Worm (Caenorhabditis elegans) whole organism, early embryonic: Measurements from ENCODE around the gene atg-10.

Experiments
- B0310.2 ChIP-seq: sonication (generic microtip); optimal IDR thresholded peaks from 2 replicates; lab custom pipeline; 2016; ENCODE audit warnings: mild to moderate bottlenecking, missing genetic modification characterization, missing compliant biosample characterization
- F13C5.2 ChIP-seq: sonication (generic microtip); optimal IDR thresholded peaks from 2 replicates; lab custom pipeline; 2017; ENCODE audit warnings: mild to moderate bottlenecking, missing genetic modification characterization, inconsistent platforms, missing compliant biosample characterization
- aly-1 ChIP-seq: sonication (generic microtip); optimal IDR thresholded peaks from 2 replicates; lab custom pipeline; 2016; ENCODE audit warnings: missing genetic modification characterization, missing compliant biosample characterization
- ama-1 ChIP-seq: fragments of 150-350 bp; optimal IDR thresholded peaks from 2 replicates; lab custom pipeline; 2014
- ceh-13 ChIP-seq: fragments of 200-800 bp; sonication (Bioruptor generic); optimal IDR thresholded peaks from 2 replicates; lab custom pipeline; 2018; ENCODE audit warnings: mild to moderate bottlenecking, missing genetic modification characterization, missing compliant biosample characterization
- ceh-36 ChIP-seq: sonication (generic microtip); optimal IDR thresholded peaks from 2 replicates; lab custom pipeline; 2016; ENCODE audit warnings: missing genetic modification characterization, inconsistent platforms, missing compliant biosample characterization
- ets-7 ChIP-seq: sonication (generic microtip); optimal IDR thresholded peaks from 2 replicates; lab custom pipeline; 2016; ENCODE audit warnings: missing genotype, missing genetic modification characterization, missing compliant biosample characterization
- flt-1 ChIP-seq: fragments of 200-800 bp; sonication (Bioruptor generic); IDR thresholded peaks from 2 replicates; pipeline ENCODE4 v1.3.6; 2022; ENCODE audit warnings: missing genetic modification characterization, missing compliant biosample characterization
- hmbx-1 ChIP-seq: sonication (generic microtip); optimal IDR thresholded peaks from 2 replicates; lab custom pipeline; 2016; ENCODE audit warnings: mild to moderate bottlenecking, missing genetic modification characterization, missing compliant biosample characterization
- hmg-4 ChIP-seq: fragments of 200-800 bp; sonication (Bioruptor generic); optimal IDR thresholded peaks from 2 replicates; lab custom pipeline; 2018; ENCODE audit warnings: mild to moderate bottlenecking, missing genetic modification characterization, missing compliant biosample characterization
- hnd-1 ChIP-seq: sonication (generic microtip); optimal IDR thresholded peaks from 2 replicates; lab custom pipeline; 2016; ENCODE audit warnings: missing genetic modification characterization, missing compliant biosample characterization
- pes-1 ChIP-seq: fragments of 200-800 bp; sonication (Bioruptor generic); IDR thresholded peaks from 2 replicates; pipeline ENCODE4 v1.3.6; 2022; ENCODE audit warnings: missing genetic modification reagents, missing genetic modification characterization, missing compliant biosample characterization
- scrt-1 ChIP-seq: fragments of 200-800 bp; sonication (Bioruptor generic); IDR thresholded peaks from 2 replicates; pipeline ENCODE4 v1.3.6; 2022; ENCODE audit warnings: missing genetic modification characterization, missing compliant biosample characterization
- sea-1 ChIP-seq: fragments of 200-800 bp; sonication (Bioruptor generic); conservative IDR thresholded peaks from 2 replicates; pipeline ENCODE4 v1.3.6; 2022; ENCODE audit warnings: missing genetic modification characterization, missing compliant biosample characterization
- tbx-11 ChIP-seq: fragments of 200-800 bp; sonication (Bioruptor generic); IDR thresholded peaks from 2 replicates; pipeline ENCODE4 v1.3.6; 2022; ENCODE audit warnings: missing genetic modification characterization, missing compliant biosample characterization
- tbx-37 ChIP-seq: fragments of 200-800 bp; sonication (Bioruptor generic); conservative IDR thresholded peaks from 2 replicates; pipeline ENCODE4 v1.3.6; 2022; ENCODE audit warnings: missing genetic modification reagents, missing genetic modification characterization, missing compliant biosample characterization
- tra-4 ChIP-seq: sonication (generic microtip); optimal IDR thresholded peaks from 2 replicates; lab custom pipeline; 2017; ENCODE audit warnings: missing genetic modification characterization, missing compliant biosample characterization

The atg-10 gene

ce11 chrII:8658835-8659234 lies at the start of gene atg-10:
TSS of gene atg-10 (plus strand) at chrII:8659135.
- TF ChIP-seq scrt-1, result no peak
- TF ChIP-seq hmg-4 (GFP tag; lab: Kevin White, UChicago), result no peak
- no peak for TF ChIP-seq F13C5.2 (tag; lab: Kevin White, UChicago)
- TF ChIP-seq pes-1, result no peak
- TF ChIP-seq ceh-36 (tag; lab: Kevin White, UChicago), result no peak
- no peak for TF ChIP-seq sea-1
- no peak for TF ChIP-seq hnd-1 (tag; lab: Kevin White, UChicago)
- no peak for TF ChIP-seq ceh-13
- TF ChIP-seq B0310.2 (tag; lab: Kevin White, UChicago), result no peak
- no peak for TF ChIP-seq tbx-37
- no peak for TF ChIP-seq flt-1
- no peak for TF ChIP-seq ama-1
- TF ChIP-seq tra-4 (tag; lab: Kevin White, UChicago), result no peak
- TF ChIP-seq hmbx-1, result no peak
- TF ChIP-seq ets-7, result no peak
- no peak for TF ChIP-seq aly-1 (tag; lab: Kevin White, UChicago)
- TF ChIP-seq tbx-11 (GFP tag; lab: Robert Waterston, UW), result no peak

ce11 chrII:8610085-8610484 lies 48.9 kb upstream of the atg-10 start, which contains the start of gene F28C6.9:
TSS of gene F28C6.9 (minus strand) at chrII:8610185.
- TF ChIP-seq ceh-36 (tag; lab: Kevin White, UChicago), result no peak
- TF ChIP-seq B0310.2 (tag; lab: Kevin White, UChicago), result no peak
- no peak for TF ChIP-seq pes-1
- no peak for TF ChIP-seq ets-7
- TF ChIP-seq ceh-13, result no peak
- TF ChIP-seq hmbx-1, result no peak
- no peak for TF ChIP-seq tbx-11 (GFP tag; lab: Robert Waterston, UW)
- no peak for TF ChIP-seq F13C5.2 (tag; lab: Kevin White, UChicago)
- TF ChIP-seq ama-1, result no peak
- TF ChIP-seq flt-1, result no peak

ce11 chrII:8610585-8610984 lies 48.4 kb upstream of the atg-10 start:
- TF ChIP-seq ceh-13, result no peak
- no peak for TF ChIP-seq tbx-37
- no peak for TF ChIP-seq sea-1
- TF ChIP-seq tra-4 (tag; lab: Kevin White, UChicago), result no peak
- no peak for TF ChIP-seq ceh-36 (tag; lab: Kevin White, UChicago)
- TF ChIP-seq hmbx-1, result no peak
- no peak for TF ChIP-seq F13C5.2 (tag; lab: Kevin White, UChicago)
- no peak for TF ChIP-seq flt-1
- TF ChIP-seq ets-7, result no peak
- no peak for TF ChIP-seq hmg-4 (GFP tag; lab: Kevin White, UChicago)

ce11 chrII:8611330-8611729 lies 47.6 kb upstream of the atg-10 start:
- no peak for TF ChIP-seq tra-4 (tag; lab: Kevin White, UChicago)
- no peak for TF ChIP-seq pes-1
- no peak for TF ChIP-seq hmg-4 (GFP tag; lab: Kevin White, UChicago)
- no peak for TF ChIP-seq aly-1 (tag; lab: Kevin White, UChicago)
- TF ChIP-seq hnd-1 (tag; lab: Kevin White, UChicago), result no peak
- no peak for TF ChIP-seq ama-1
- no peak for TF ChIP-seq scrt-1
- TF ChIP-seq ceh-13, result no peak
- TF ChIP-seq sea-1, result no peak
- TF ChIP-seq B0310.2 (tag; lab: Kevin White, UChicago), result no peak
- no peak for TF ChIP-seq hmbx-1
- TF ChIP-seq tbx-11 (GFP tag; lab: Robert Waterston, UW), result no peak
- TF ChIP-seq ceh-36 (tag; lab: Kevin White, UChicago), result no peak
- TF ChIP-seq tbx-37, result no peak
- no peak for TF ChIP-seq ets-7
- no peak for TF ChIP-seq F13C5.2 (tag; lab: Kevin White, UChicago)

ce11 chrII:8612470-8612869 lies 46.5 kb upstream of the atg-10 start, which contains the start of gene T22C8.1:
TSS of gene T22C8.1 (plus strand) at chrII:8612770.
- TF ChIP-seq ets-7 (no peak), ceh-36 (tag; lab: Kevin White, UChicago) (no peak), ceh-13 (no peak), scrt-1 (no peak), F13C5.2 (tag; lab: Kevin White, UChicago) (no peak)

ce11 chrII:8616155-8616554 lies 42.8 kb upstream of the atg-10 start:
- TF ChIP-seq tbx-37 (no peak), tra-4 (tag; lab: Kevin White, UChicago) (no peak), tbx-11 (GFP tag; lab: Robert Waterston, UW) (no peak), scrt-1 (no peak), hnd-1 (tag; lab: Kevin White, UChicago) (no peak), pes-1 (no peak), ceh-13 (no peak)

- no peak for TF ChIP-seq ama-1
These were observed 41.4 kb upstream of the atg-10 start, which contains the start of gene chhy-1 for ce11 chrII:8617516-8617915. TSS of gene chhy-1 (minus strand) at chrII:8617616.

ce11 chrII:8621883-8622282 lies 37.1 kb upstream of the atg-10 start, which contains the start of gene T22C8.3:
TSS of gene T22C8.3 (minus strand) at chrII:8621983.
- TF ChIP-seq tra-4 (tag; lab: Kevin White, UChicago) (no peak), scrt-1 (no peak), ama-1 (no peak), B0310.2 (tag; lab: Kevin White, UChicago) (no peak), hmg-4 (GFP tag; lab: Kevin White, UChicago) (no peak), ets-7 (no peak), flt-1 (no peak), aly-1 (tag; lab: Kevin White, UChicago) (no peak), ceh-13 (no peak), hmbx-1 (no peak), ceh-36 (tag; lab: Kevin White, UChicago) (no peak), hnd-1 (tag; lab: Kevin White, UChicago) (no peak), tbx-37 (no peak), sea-1 (no peak), pes-1 (no peak), F13C5.2 (tag; lab: Kevin White, UChicago) (no peak), tbx-11 (GFP tag; lab: Robert Waterston, UW) (no peak)

ce11 chrII:8623396-8623795 lies 35.5 kb upstream of the atg-10 start, which contains the start of gene T22C8.4:
TSS of gene T22C8.4 (minus strand) at chrII:8623496.
- TF ChIP-seq ceh-36 (tag; lab: Kevin White, UChicago) (no peak), pes-1 (no peak), aly-1 (tag; lab: Kevin White, UChicago) (no peak), hmg-4 (GFP tag; lab: Kevin White, UChicago) (no peak), scrt-1 (no peak), flt-1 (no peak), sea-1 (no peak), tbx-37 (no peak), B0310.2 (tag; lab: Kevin White, UChicago) (no peak), ama-1 (no peak), ceh-13 (no peak), ets-7 (no peak), tra-4 (tag; lab: Kevin White, UChicago) (no peak)
